Fruit fly (Drosophila melanogaster): ENCODE measurements around the gene dpr19.
A peak's percentile ranks its signal among the peaks of the same experiment; 100 is the strongest.

The dpr19 gene

dm6 chr2L:10387869-10388726 lies 12.1 kb downstream of the dpr19 start, which contains the start of gene da (continued):
- TF ChIP-seq CG8388 (GFP tag; optimal IDR thresholded peaks at IDR 0.05) (peak; percentile 21), CG16779 (GFP tag; IDR thresholded peaks at IDR 0.05) (no peak), Hr3 (GFP tag; optimal IDR thresholded peaks at IDR 0.05) (peak; percentile 61), CG4730 (GFP tag; IDR thresholded peaks at IDR 0.05) (no peak), Sry-δ (GFP tag; optimal IDR thresholded peaks at IDR 0.05) (peak; percentile 71), crp (GFP tag; optimal IDR thresholded peaks at IDR 0.05) (peak in 1 of 2 experiments; percentile 55), CG18764 (GFP tag; optimal IDR thresholded peaks at IDR 0.05) (peak; percentile 33), CG3281 (GFP tag; optimal IDR thresholded peaks at IDR 0.05) (peak; percentile 10), CG10147 (GFP tag; optimal IDR thresholded peaks at IDR 0.05) (no peak), Hr39 (optimal IDR thresholded peaks at IDR 0.05) (no peak), CG14710 (tag; optimal IDR thresholded peaks at IDR 0.05) (peak; percentile 74), chinmo (GFP tag; IDR thresholded peaks at IDR 0.05; ENCODE audit: partially characterized antibody) (0 out of 4 replicates have a peak, but pooled peaks have one; percentile 52), CG18619 (GFP tag; optimal IDR thresholded peaks at IDR 0.05) (peak; percentile 61), luna (GFP tag; optimal IDR thresholded peaks at IDR 0.05) (no peak), kni (GFP tag; optimal IDR thresholded peaks at IDR 0.05) (no peak), dmrt99B (tag; optimal IDR thresholded peaks at IDR 0.05) (peak; percentile 63), ken (GFP tag; IDR thresholded peaks at IDR 0.05) (peak; percentile 49; the same call in 1 of the 3 replicates), ATbp (GFP tag; optimal IDR thresholded peaks at IDR 0.05) (no peak), fd3F (GFP tag; optimal IDR thresholded peaks at IDR 0.05) (peak; percentile 35), BtbVII (GFP tag; optimal IDR thresholded peaks at IDR 0.05) (peak; percentile 19), oc (tag; optimal IDR thresholded peaks at IDR 0.05) (no peak), CG34376 (GFP tag; optimal IDR thresholded peaks at IDR 0.05) (peak; percentile 16), lov (optimal IDR thresholded peaks at IDR 0.05) (no peak), lov (GFP tag; IDR thresholded peaks at IDR 0.05) (peak; percentile 64; the same call in 1 of the 3 replicates), peb (GFP tag; IDR thresholded peaks at IDR 0.05) (peak; percentile 31; the same call in 1 of the 2 replicates), Ssrp (tag; optimal IDR thresholded peaks at IDR 0.05) (peak; percentile 58), lbe (GFP tag; optimal IDR thresholded peaks at IDR 0.05) (no peak), CG7786 (GFP tag; optimal IDR thresholded peaks at IDR 0.05) (peak; percentile 55), Atf-2 (GFP tag; optimal IDR thresholded peaks at IDR 0.05) (no peak), HmgD (GFP tag; optimal IDR thresholded peaks at IDR 0.05) (peak; percentile 53), danr (GFP tag; IDR thresholded peaks at IDR 0.05) (no peak), nmo (GFP tag; optimal IDR thresholded peaks at IDR 0.05) (peak; percentile 73), rib (GFP tag; IDR thresholded peaks at IDR 0.05) (peak; percentile 45), CG9797 (GFP tag; optimal IDR thresholded peaks at IDR 0.05) (peak; percentile 58), CG31224 (GFP tag; IDR thresholded peaks at IDR 0.05) (peak; percentile 40; the same call in 1 of the 2 replicates), repo (GFP tag; optimal IDR thresholded peaks at IDR 0.05) (no peak), CG15696 (tag; optimal IDR thresholded peaks at IDR 0.05) (peak; percentile 28), CG3407 (GFP tag; optimal IDR thresholded peaks at IDR 0.05) (no peak), unpg (GFP tag; optimal IDR thresholded peaks at IDR 0.05) (peak; percentile 52), CG32532 (GFP tag; IDR thresholded peaks at IDR 0.05) (peak; percentile 66), tna (GFP tag; IDR thresholded peaks at IDR 0.05; ENCODE audit: partially characterized antibody) (peak; percentile 13; the same call in 1 of the 2 replicates), az2 (GFP tag; optimal IDR thresholded peaks at IDR 0.05) (peak; percentile 68), ci (GFP tag; IDR thresholded peaks at IDR 0.05) (peak; percentile 81; the same call in 2 of the 3 replicates), gem (tag; optimal IDR thresholded peaks at IDR 0.05) (peak; percentile 76), CG1602 (GFP tag; optimal IDR thresholded peaks at IDR 0.05) (peak; percentile 36), CG5245 (GFP tag; optimal IDR thresholded peaks at IDR 0.05) (peak; percentile 9), wek (GFP tag; optimal IDR thresholded peaks at IDR 0.05) (peak; percentile 15), ERR (GFP tag; optimal IDR thresholded peaks at IDR 0.05) (no peak), sima (GFP tag; optimal IDR thresholded peaks at IDR 0.05) (no peak)
